Fruit fly (Drosophila melanogaster): Measurements from ENCODE around the gene edin.

edin gene

dm6 chr3L:17530471-17531149 lies 35.9 kb downstream of the edin start:
- TF ChIP-seq Myc (optimal IDR thresholded peaks at IDR 0.05), result no peak
- no peak for TF ChIP-seq ttk (optimal IDR thresholded peaks at IDR 0.05)
- no peak for TF ChIP-seq Sin3A (optimal IDR thresholded peaks at IDR 0.05)
- no peak for TF ChIP-seq insv (optimal IDR thresholded peaks at IDR 0.05)
- no peak for TF ChIP-seq psq (optimal IDR thresholded peaks at IDR 0.05)
- no peak for TF ChIP-seq h (optimal IDR thresholded peaks at IDR 0.05)

- no peak for TF ChIP-seq ttk (optimal IDR thresholded peaks at IDR 0.05)
- TF ChIP-seq h (optimal IDR thresholded peaks at IDR 0.05), result no peak
- TF ChIP-seq Myc (optimal IDR thresholded peaks at IDR 0.05), result no peak
- TF ChIP-seq Sin3A (optimal IDR thresholded peaks at IDR 0.05), result no peak
- no peak for TF ChIP-seq insv (optimal IDR thresholded peaks at IDR 0.05)
- TF ChIP-seq psq (optimal IDR thresholded peaks at IDR 0.05), result no peak
Measured at dm6 chr3L:17531397-17531796, 36.7 kb downstream of the edin start.

dm6 chr3L:17532197-17532596 lies 37.5 kb downstream of the edin start:
- no peak for TF ChIP-seq h (optimal IDR thresholded peaks at IDR 0.05)
- TF ChIP-seq insv (optimal IDR thresholded peaks at IDR 0.05), result no peak
- no peak for TF ChIP-seq Myc (optimal IDR thresholded peaks at IDR 0.05)
- TF ChIP-seq psq (optimal IDR thresholded peaks at IDR 0.05), result no peak
- no peak for TF ChIP-seq Sin3A (optimal IDR thresholded peaks at IDR 0.05)
- no peak for TF ChIP-seq ttk (optimal IDR thresholded peaks at IDR 0.05)

- TF ChIP-seq ttk (optimal IDR thresholded peaks at IDR 0.05), result no peak
- TF ChIP-seq Myc (optimal IDR thresholded peaks at IDR 0.05), result no peak
Measured at dm6 chr3L:17532898-17533700, 38.4 kb downstream of the edin start.

DNA sequence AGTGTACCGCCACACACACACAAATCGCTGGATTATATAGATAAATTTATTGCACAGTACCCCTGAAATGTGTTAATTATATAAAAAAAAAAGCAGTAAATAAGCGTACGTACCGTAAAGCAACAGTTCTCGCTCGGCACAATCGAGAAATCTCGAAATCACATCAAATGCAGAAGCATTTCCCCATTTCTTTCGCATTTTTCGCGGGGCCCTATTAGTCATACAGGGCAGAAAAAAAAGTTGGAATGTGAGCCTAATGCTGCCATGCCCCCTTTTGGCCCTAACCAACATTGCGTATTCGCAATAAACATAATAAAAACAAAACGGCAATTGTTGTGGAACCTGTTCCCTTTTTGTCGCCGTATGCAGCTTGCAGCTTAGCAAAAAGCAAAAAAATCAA lies 39.1 kb downstream of the edin start:
- TF ChIP-seq Myc (optimal IDR thresholded peaks at IDR 0.05), result no peak

DNA sequence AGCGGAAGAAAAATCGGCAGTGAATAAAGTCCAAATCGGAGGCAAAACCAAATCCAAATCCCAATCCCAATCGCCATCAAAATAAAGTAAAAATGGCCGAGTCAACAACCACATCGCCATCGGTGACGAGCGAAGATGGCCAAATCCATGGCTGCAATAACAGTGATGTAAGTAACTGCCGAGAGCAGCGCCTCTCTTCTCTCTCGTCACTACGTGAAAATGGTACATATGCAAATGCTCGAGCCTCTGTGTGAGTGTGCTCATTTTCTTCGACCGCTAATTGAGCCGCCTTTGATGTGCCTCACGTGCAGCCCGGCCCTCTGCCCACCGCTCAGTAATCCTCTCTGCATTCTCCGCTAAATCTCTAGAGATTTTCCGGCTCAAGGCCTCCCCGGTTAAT lies 39.7 kb downstream of the edin start:
- no peak for TF ChIP-seq Sin3A (optimal IDR thresholded peaks at IDR 0.05)
- no peak for TF ChIP-seq ttk (optimal IDR thresholded peaks at IDR 0.05)
- no peak for TF ChIP-seq h (optimal IDR thresholded peaks at IDR 0.05)
- no peak for TF ChIP-seq psq (optimal IDR thresholded peaks at IDR 0.05)
- no peak for TF ChIP-seq Myc (optimal IDR thresholded peaks at IDR 0.05)
- no peak for TF ChIP-seq insv (optimal IDR thresholded peaks at IDR 0.05)

DNA sequence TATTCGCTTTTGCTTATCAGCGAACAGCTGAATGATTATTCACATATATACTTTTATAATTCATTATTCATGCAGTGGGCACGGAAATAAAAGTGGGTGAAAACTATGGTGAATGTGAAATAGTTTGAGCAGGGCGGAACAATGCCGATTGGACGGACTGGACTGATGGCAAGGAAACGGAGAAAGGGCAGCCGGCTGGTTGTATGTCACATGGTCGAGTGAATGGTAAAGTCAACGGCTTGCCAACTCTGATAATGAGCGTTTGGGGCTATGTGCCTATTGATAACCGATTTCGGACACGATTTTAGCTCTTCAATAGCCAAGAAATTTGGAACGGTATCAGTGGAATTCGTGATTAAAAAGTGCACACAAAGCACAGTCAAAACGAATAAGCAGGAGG lies 41.1 kb downstream of the edin start:
- no peak for TF ChIP-seq Sin3A (optimal IDR thresholded peaks at IDR 0.05)
- no peak for TF ChIP-seq h (optimal IDR thresholded peaks at IDR 0.05)
- no peak for TF ChIP-seq ttk (optimal IDR thresholded peaks at IDR 0.05)
- TF ChIP-seq psq (optimal IDR thresholded peaks at IDR 0.05), result no peak
- no peak for TF ChIP-seq insv (optimal IDR thresholded peaks at IDR 0.05)
- no peak for TF ChIP-seq Myc (optimal IDR thresholded peaks at IDR 0.05)

DNA sequence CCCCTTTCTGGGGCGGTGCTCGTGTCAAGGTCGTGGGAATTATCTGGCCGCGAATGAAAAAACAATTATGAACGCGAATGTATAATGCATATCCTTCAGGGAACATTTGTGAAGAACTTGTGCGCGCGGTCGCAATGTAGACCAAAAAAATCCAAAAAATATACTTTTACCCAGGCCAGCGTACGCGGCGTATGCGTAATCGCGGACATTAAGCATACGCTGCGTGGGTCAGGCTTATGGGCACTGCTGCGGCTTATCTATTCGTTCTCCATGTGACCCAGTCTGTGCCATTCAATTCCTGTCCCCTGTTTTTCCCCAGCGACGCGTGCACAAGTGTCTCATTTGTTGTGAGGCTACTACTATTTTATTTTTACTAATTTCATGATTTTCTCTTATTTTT lies 43.6 kb downstream of the edin start:
- TF ChIP-seq Myc (optimal IDR thresholded peaks at IDR 0.05) (no peak), insv (optimal IDR thresholded peaks at IDR 0.05) (no peak), h (optimal IDR thresholded peaks at IDR 0.05) (no peak), psq (optimal IDR thresholded peaks at IDR 0.05) (no peak), ttk (optimal IDR thresholded peaks at IDR 0.05) (no peak), Sin3A (optimal IDR thresholded peaks at IDR 0.05) (no peak)

dm6 chr3L:17538907-17539306 lies 44.2 kb downstream of the edin start:
- no peak for TF ChIP-seq psq (optimal IDR thresholded peaks at IDR 0.05)
- TF ChIP-seq insv (optimal IDR thresholded peaks at IDR 0.05), result no peak
- no peak for TF ChIP-seq Sin3A (optimal IDR thresholded peaks at IDR 0.05)
- TF ChIP-seq Myc (optimal IDR thresholded peaks at IDR 0.05), result no peak
- TF ChIP-seq ttk (optimal IDR thresholded peaks at IDR 0.05), result no peak
- no peak for TF ChIP-seq h (optimal IDR thresholded peaks at IDR 0.05)

- no peak for TF ChIP-seq Myc (optimal IDR thresholded peaks at IDR 0.05)
Measured at dm6 chr3L:17540004-17540403, 45.3 kb downstream of the edin start.

All from Kc167 (cell line).